Worm (Caenorhabditis elegans): ENCODE results near the gene mab-10.

mab-10 gene

DNA sequence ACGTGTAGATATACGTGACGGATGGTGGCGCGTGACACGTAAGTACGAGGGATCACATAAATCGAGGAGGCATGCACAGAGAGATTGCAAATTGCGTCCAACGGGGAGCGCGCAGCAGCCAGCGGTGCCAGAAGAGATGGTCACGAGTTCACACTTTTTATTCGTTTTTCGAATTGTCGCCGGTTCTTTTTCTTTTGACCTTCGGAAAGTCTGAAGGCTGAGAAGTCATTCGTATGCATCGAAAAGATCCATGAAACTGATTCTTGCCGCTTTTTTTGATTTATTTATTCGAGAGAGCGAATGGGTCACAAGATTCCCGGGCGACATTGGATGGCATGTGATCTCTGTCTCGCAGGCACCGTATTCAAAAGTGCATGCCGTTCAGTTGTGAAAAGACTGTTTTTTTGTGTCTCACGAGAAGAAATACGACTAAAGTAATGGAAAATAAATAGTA lies 31.1 kb downstream of the mab-10 start (continued):
- TF ChIP-seq irx-1 (tag; optimal IDR thresholded peaks at IDR 0.05) (peak; percentile 78), jun-1 (tag; optimal IDR thresholded peaks at IDR 0.05) (peak; percentile 43), alr-1 (tag; optimal IDR thresholded peaks at IDR 0.05; ENCODE audit: borderline replicate concordance) (no peak), F16B12.6 (tag; optimal IDR thresholded peaks at IDR 0.05) (no peak), unc-130 (tag; optimal IDR thresholded peaks at IDR 0.05) (peak; percentile 31), ztf-11 (tag; optimal IDR thresholded peaks at IDR 0.05) (peak in 1 of 2 experiments; percentile 79), mab-9 (GFP tag; IDR thresholded peaks at IDR 0.05) (peak; percentile 87), fos-1 (tag; optimal IDR thresholded peaks at IDR 0.05) (no peak), Y116A8C.19 (tag; optimal IDR thresholded peaks at IDR 0.05; ENCODE audit: borderline replicate concordance) (no peak), pag-3 (tag; optimal IDR thresholded peaks at IDR 0.05; ENCODE audit: borderline replicate concordance, insufficient read depth) (no peak), tbx-2 (tag; optimal IDR thresholded peaks at IDR 0.05) (peak; percentile 86), C34B4.2 (tag; optimal IDR thresholded peaks at IDR 0.05) (no peak), elt-3 (tag; optimal IDR thresholded peaks at IDR 0.05) (peak in 2 of 6 experiments; percentile 45 to 52), nhr-76 (tag; optimal IDR thresholded peaks at IDR 0.05) (no peak), zip-4 (GFP tag; optimal IDR thresholded peaks at IDR 0.05) (peak; percentile 53), hlh-4 (tag; optimal IDR thresholded peaks at IDR 0.05) (no peak), ceh-63 (GFP tag; optimal IDR thresholded peaks at IDR 0.05) (no peak), efl-3 (GFP tag; optimal IDR thresholded peaks at IDR 0.05) (peak; percentile 69), mdl-1 (tag; optimal IDR thresholded peaks at IDR 0.05) (peak in 1 of 2 experiments; percentile 97), hpl-2 (GFP tag; optimal IDR thresholded peaks at IDR 0.05) (no peak), lin-39 (tag; optimal IDR thresholded peaks at IDR 0.05) (peak; percentile 64), egl-27 (tag; optimal IDR thresholded peaks at IDR 0.05) (no peak), nhr-84 (tag; optimal IDR thresholded peaks at IDR 0.05) (no peak), lin-35 (GFP tag; optimal IDR thresholded peaks at IDR 0.05) (peak; percentile 66 to 78), mep-1 (tag; optimal IDR thresholded peaks at IDR 0.05) (peak; percentile 82), nhr-77 (tag; optimal IDR thresholded peaks at IDR 0.05) (no peak), lir-3 (tag; optimal IDR thresholded peaks at IDR 0.05; ENCODE audit: poor library complexity) (peak; percentile 78), nhr-20 (tag; optimal IDR thresholded peaks at IDR 0.05) (peak; percentile 95), mef-2 (tag; optimal IDR thresholded peaks at IDR 0.05) (no peak), sptf-1 (tag; optimal IDR thresholded peaks at IDR 0.05) (no peak), vab-15 (tag; optimal IDR thresholded peaks at IDR 0.05) (no peak), skn-1 (tag; optimal IDR thresholded peaks at IDR 0.05) (peak; percentile 45), nhr-47 (tag; optimal IDR thresholded peaks at IDR 0.05) (peak; percentile 88), tlp-1 (tag; optimal IDR thresholded peaks at IDR 0.05) (no peak), zag-1 (tag; optimal IDR thresholded peaks at IDR 0.05) (no peak), nhr-90 (tag; optimal IDR thresholded peaks at IDR 0.05; ENCODE audit: poor library complexity) (peak; percentile 79)

ce11 chrII:10559671-10560184 lies 31.8 kb downstream of the mab-10 start:
- no peak for TF ChIP-seq efl-1 (optimal IDR thresholded peaks at IDR 0.05)
- TF ChIP-seq efl-1 (GFP tag; optimal IDR thresholded peaks at IDR 0.05 in 1 of 2): peak in 1 of 2 experiments; percentile 83
- peak; percentile 66 for TF ChIP-seq elt-2 (tag; optimal IDR thresholded peaks at IDR 0.05)
- TF ChIP-seq unc-86 (tag; optimal IDR thresholded peaks at IDR 0.05): no peak
- peak; percentile 3 for TF ChIP-seq nhr-47 (tag; optimal IDR thresholded peaks at IDR 0.05)
- TF ChIP-seq pag-3 (tag; optimal IDR thresholded peaks at IDR 0.05; ENCODE audit: borderline replicate concordance, insufficient read depth): no peak
- peak; percentile 15 for TF ChIP-seq nhr-71 (tag; optimal IDR thresholded peaks at IDR 0.05)
- peak; percentile 27 for TF ChIP-seq lir-3 (tag; optimal IDR thresholded peaks at IDR 0.05; ENCODE audit: poor library complexity)
- TF ChIP-seq ama-1 (optimal IDR thresholded peaks at IDR 0.05): peak; percentile 3
- TF ChIP-seq lin-14 (GFP tag; optimal IDR thresholded peaks at IDR 0.05): no peak
- peak; percentile 35 for TF ChIP-seq pax-3 (tag; optimal IDR thresholded peaks at IDR 0.05)
- TF ChIP-seq unc-30 (tag; optimal IDR thresholded peaks at IDR 0.05): no peak
- TF ChIP-seq nhr-85 (tag): peak; percentile 65
- TF ChIP-seq lin-35 (GFP tag; optimal IDR thresholded peaks at IDR 0.05): peak in 1 of 2 experiments; percentile 7
- TF ChIP-seq aly-2 (tag; optimal IDR thresholded peaks at IDR 0.05): peak; percentile 63

Measured in whole organism, L1 larva.